Worm (Caenorhabditis elegans) whole organism, L4/young adult: ENCODE measurements around the gene ZK470.4.

Experiments
- W03F9.2 ChIP-seq: fragments of 150-350 bp; optimal IDR thresholded peaks from 2 replicates; lab custom pipeline; 2014; ENCODE audit warnings: missing biosample characterization, missing genetic modification characterization
- dao-5 ChIP-seq: sonication (generic microtip); optimal IDR thresholded peaks from 2 replicates; lab custom pipeline; 2016; ENCODE audit warnings: missing genotype, missing genetic modification characterization, moderate library complexity, missing compliant biosample characterization
- him-1 ChIP-seq: sonication (generic microtip); optimal IDR thresholded peaks from 2 replicates; lab custom pipeline; 2016; ENCODE audit warnings: missing genotype, missing genetic modification reagents, missing genetic modification characterization, missing compliant biosample characterization

DNA sequence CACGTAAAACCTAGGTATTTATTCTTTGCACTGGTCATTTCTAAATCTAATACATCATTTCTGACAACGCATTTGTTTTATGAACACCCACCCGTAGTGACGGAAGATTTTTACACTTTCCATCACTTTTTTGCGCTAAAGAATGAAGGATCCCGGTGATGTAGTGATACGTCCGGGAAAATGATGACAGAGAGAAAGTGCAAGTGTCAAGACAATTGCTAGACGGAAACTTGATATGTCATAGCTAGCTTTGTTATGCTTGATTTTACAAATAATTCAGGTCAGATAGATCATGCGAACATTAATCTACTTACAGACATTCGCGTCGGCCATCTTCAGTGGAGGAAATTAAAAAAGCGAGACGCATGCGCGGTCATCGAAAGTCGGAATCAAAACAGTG is 29.6 kb downstream of the ZK470.4 start:
- TF ChIP-seq him-1 (tag; lab: Kevin White, UChicago), result no peak
- no peak for TF ChIP-seq W03F9.2 (tag; lab: Kevin White, UChicago)
- no peak for TF ChIP-seq dao-5 (tag; lab: Kevin White, UChicago)
